Fruit fly (Drosophila melanogaster) whole organism, embryonic: Measurements from ENCODE around the gene ZnT77C.

Source experiments
- CG11093 ChIP-seq: fragments of 200-800 bp; sonication (Bioruptor generic); IDR thresholded peaks from 3 replicates; pipeline ENCODE4 v1.3.6; 2022; ENCODE audit warnings: missing biosample characterization, missing genetic modification characterization
- CG11504 ChIP-seq: fragments of 200-800 bp; sonication (Bioruptor generic); optimal IDR thresholded peaks from 3 replicates; lab custom pipeline; 2019; ENCODE audit warnings: missing biosample characterization, mild to moderate bottlenecking, missing genetic modification characterization, moderate library complexity
- CG12104 ChIP-seq: fragments of 200-800 bp; sonication (Bioruptor generic); optimal IDR thresholded peaks from 3 replicates; lab custom pipeline; 2016; ENCODE audit warnings: missing biosample characterization, missing genetic modification characterization
- CG13624 ChIP-seq: fragments of 200-800 bp; sonication (Bioruptor generic); optimal IDR thresholded peaks from 2 replicates; lab custom pipeline; 2016; ENCODE audit warnings: missing biosample characterization, missing genetic modification characterization
- CG18262 ChIP-seq: fragments of 200-800 bp; optimal IDR thresholded peaks from 3 replicates; lab custom pipeline; 2019; ENCODE audit warnings: missing biosample characterization, mild to moderate bottlenecking, missing genetic modification characterization, moderate library complexity
- CG1832 ChIP-seq: fragments of 200-800 bp; sonication (Bioruptor generic); optimal IDR thresholded peaks from 2 replicates; lab custom pipeline; 2017; ENCODE audit warnings: missing biosample characterization, mild to moderate bottlenecking, missing genetic modification characterization, inconsistent platforms
- CG31224 ChIP-seq: fragments of 200-800 bp; sonication (Bioruptor generic); IDR thresholded peaks from 2 replicates; pipeline ENCODE4 v1.3.6; 2022; ENCODE audit warnings: missing biosample characterization, missing genetic modification characterization
- CG32532 ChIP-seq: fragments of 200-800 bp; sonication (Bioruptor generic); IDR thresholded peaks from 2 replicates; pipeline ENCODE4 v1.3.6; 2022; ENCODE audit warnings: missing biosample characterization, missing genetic modification characterization
- CG33557 ChIP-seq: fragments of 200-800 bp; sonication (Bioruptor generic); optimal IDR thresholded peaks from 2 replicates; lab custom pipeline; 2019; ENCODE audit warnings: missing biosample characterization, mild to moderate bottlenecking, missing genetic modification characterization, moderate library complexity
- CG34376 ChIP-seq: fragments of 200-800 bp; sonication (Bioruptor generic); optimal IDR thresholded peaks from 2 replicates; lab custom pipeline; 2018; ENCODE audit warnings: missing biosample characterization, mild to moderate bottlenecking, missing genetic modification characterization
- CG4730 ChIP-seq: fragments of 200-800 bp; sonication (Bioruptor generic); IDR thresholded peaks from 2 replicates; pipeline ENCODE4 v1.3.6; 2022; ENCODE audit warnings: missing biosample characterization, missing genetic modification characterization
- CG7372 ChIP-seq: fragments of 200-800 bp; sonication (Bioruptor generic); IDR thresholded peaks from 2 replicates; pipeline ENCODE4 v1.3.6; 2022; ENCODE audit warnings: missing biosample characterization, missing genetic modification characterization
- CG7745 ChIP-seq: fragments of 200-800 bp; sonication (Bioruptor generic); optimal IDR thresholded peaks from 2 replicates; lab custom pipeline; 2018; ENCODE audit warnings: missing biosample characterization, mild to moderate bottlenecking, missing genetic modification characterization, moderate library complexity
- CG7987 ChIP-seq: fragments of 200-800 bp; sonication (Bioruptor generic); optimal IDR thresholded peaks from 2 replicates; lab custom pipeline; 2018; ENCODE audit warnings: missing biosample characterization, mild to moderate bottlenecking, missing genetic modification characterization, moderate library complexity
- CG8290 ChIP-seq, 3 experiments: fragments of 200-800 bp; sonication (Bioruptor generic); optimal IDR thresholded peaks; 2 replicates each; lab custom pipeline; 2016 to 2019; ENCODE audit warnings: missing biosample characterization in 3 of 3, missing genetic modification characterization in 3 of 3, mild to moderate bottlenecking in 2 of 3, moderate library complexity in 1 of 3
- CG8765 ChIP-seq: fragments of 200-800 bp; sonication (Bioruptor generic); IDR thresholded peaks from 2 replicates; pipeline ENCODE4 v1.3.6; 2022; ENCODE audit warnings: missing biosample characterization, missing genetic modification characterization
- CG9727 ChIP-seq: fragments of 200-800 bp; sonication (Bioruptor generic); optimal IDR thresholded peaks from 3 replicates; lab custom pipeline; 2017; ENCODE audit warnings: missing biosample characterization, mild to moderate bottlenecking, missing genetic modification characterization
- Dad ChIP-seq: fragments of 200-800 bp; sonication (Bioruptor generic); optimal IDR thresholded peaks from 3 replicates; lab custom pipeline; 2016; ENCODE audit warnings: missing biosample characterization, missing genetic modification characterization
- Dip2 ChIP-seq: fragments of 200-800 bp; sonication (Bioruptor generic); IDR thresholded peaks from 2 replicates; pipeline ENCODE4 v1.3.6; 2022; ENCODE audit warnings: missing biosample characterization, missing genetic modification characterization
- Gug ChIP-seq: fragments of 200-800 bp; sonication (Bioruptor generic); IDR thresholded peaks from 4 replicates; pipeline ENCODE4 v1.3.6; 2022; ENCODE audit warnings: missing biosample characterization, missing genetic modification characterization
- Hr39 ChIP-seq: fragments of >200 bp; optimal IDR thresholded peaks from 2 replicates; lab custom pipeline; 2017
- Jarid2 ChIP-seq: fragments of 200-800 bp; sonication (Bioruptor generic); optimal IDR thresholded peaks from 3 replicates; lab custom pipeline; 2017; ENCODE audit warnings: mild to moderate bottlenecking, missing biosample characterization, missing genetic modification reagents, missing genetic modification characterization
- MBD-R2 ChIP-seq: fragments of 200-800 bp; sonication (Bioruptor generic); IDR thresholded peaks from 2 replicates; pipeline ENCODE4 v1.3.6; 2022; ENCODE audit warnings: missing biosample characterization, missing genetic modification characterization
- Oaz ChIP-seq: fragments of 200-800 bp; sonication (Bioruptor generic); IDR thresholded peaks from 2 replicates; pipeline ENCODE4 v1.3.6; 2022; ENCODE audit warnings: missing biosample characterization, missing genetic modification characterization
- Rx ChIP-seq: fragments of 200-800 bp; sonication (Bioruptor generic); IDR thresholded peaks from 2 replicates; pipeline ENCODE4 v1.3.6; 2022; ENCODE audit warnings: missing biosample characterization, missing genetic modification characterization
- ab ChIP-seq: fragments of 200-800 bp; sonication (Bioruptor generic); optimal IDR thresholded peaks from 2 replicates; lab custom pipeline; 2016; ENCODE audit warnings: missing biosample characterization, missing genetic modification characterization
- bab2 ChIP-seq: fragments of 200-800 bp; sonication (Bioruptor generic); optimal IDR thresholded peaks from 2 replicates; lab custom pipeline; 2016; ENCODE audit warnings: missing biosample characterization, missing genetic modification characterization
- fd3F ChIP-seq: fragments of 200-800 bp; sonication (Bioruptor generic); optimal IDR thresholded peaks from 2 replicates; lab custom pipeline; 2018; ENCODE audit warnings: missing biosample characterization, mild to moderate bottlenecking, missing genetic modification characterization, moderate library complexity
- gcm ChIP-seq: fragments of 200-800 bp; sonication (Bioruptor generic); optimal IDR thresholded peaks from 2 replicates; lab custom pipeline; 2019; ENCODE audit warnings: missing biosample characterization, mild to moderate bottlenecking, missing genetic modification characterization, moderate library complexity
- h ChIP-seq: fragments of >200 bp; optimal IDR thresholded peaks from 2 replicates; lab custom pipeline; 2017
- ken ChIP-seq: fragments of 200-800 bp; sonication (Bioruptor generic); IDR thresholded peaks from 3 replicates; pipeline ENCODE4 v1.3.6; 2022; ENCODE audit warnings: missing biosample characterization, missing genetic modification characterization
- lab ChIP-seq: fragments of 200-800 bp; sonication (Bioruptor generic); optimal IDR thresholded peaks from 3 replicates; lab custom pipeline; 2017; ENCODE audit warnings: missing biosample characterization, missing genetic modification characterization, mild to moderate bottlenecking, moderate library complexity, missing genetic modification reagents
- lov ChIP-seq, 2 experiments: fragments of 200-800 bp in 1 of 2; fragments of >200 bp in 1 of 2; sonication (Bioruptor generic) in 1 of 2; IDR thresholded peaks in 1 of 2; optimal IDR thresholded peaks in 1 of 2; 2 replicates in 1 of 2; 3 replicates in 1 of 2; pipeline versions ENCODE4 v1.3.6 to Lab custom; 2017 to 2022; ENCODE audit warnings: missing biosample characterization in 1 of 2, missing genetic modification characterization in 1 of 2
- mirr ChIP-seq: fragments of 200-800 bp; sonication (Bioruptor generic); optimal IDR thresholded peaks from 3 replicates; lab custom pipeline; 2018; ENCODE audit warnings: missing biosample characterization, mild to moderate bottlenecking, missing genetic modification characterization
- p53 ChIP-seq: fragments of 200-800 bp; sonication (Bioruptor generic); optimal IDR thresholded peaks from 2 replicates; lab custom pipeline; 2016; ENCODE audit warnings: missing biosample characterization, missing genetic modification characterization
- pan ChIP-seq, 4 experiments: fragments of >200 bp in 3 of 4; fragments of 200-800 bp in 1 of 4; sonication (Bioruptor generic) in 1 of 4; optimal IDR thresholded peaks in 3 of 4; IDR thresholded peaks in 1 of 4; 2 replicates each; pipeline versions ENCODE4 v1.3.6 to Lab custom; 2017 to 2022; ENCODE audit warnings: missing biosample characterization in 2 of 4, missing genetic modification characterization in 2 of 4, mixed read lengths in 1 of 4
- pfk ChIP-seq: fragments of 200-800 bp; sonication (Bioruptor generic); optimal IDR thresholded peaks from 2 replicates; lab custom pipeline; 2018; ENCODE audit warnings: missing biosample characterization, mild to moderate bottlenecking, missing genetic modification characterization, moderate library complexity
- pros ChIP-seq: fragments of 200-800 bp; sonication (Bioruptor generic); optimal IDR thresholded peaks from 3 replicates; lab custom pipeline; 2019; ENCODE audit warnings: missing biosample characterization, mild to moderate bottlenecking, missing genetic modification characterization, moderate library complexity
- ranshi ChIP-seq: fragments of 200-800 bp; sonication (Bioruptor generic); IDR thresholded peaks from 2 replicates; pipeline ENCODE4 v1.3.6; 2022; ENCODE audit warnings: missing biosample characterization, missing genetic modification characterization
- run ChIP-seq: fragments of 200-800 bp; sonication (Bioruptor generic); optimal IDR thresholded peaks from 3 replicates; lab custom pipeline; 2018; ENCODE audit warnings: missing biosample characterization, mild to moderate bottlenecking, missing genetic modification characterization
- sc ChIP-seq, 3 experiments: fragments of >200 bp in 2 of 3; fragments of 200-800 bp in 1 of 3; sonication (Bioruptor generic) in 1 of 3; optimal IDR thresholded peaks; 2 replicates in 2 of 3; 3 replicates in 1 of 3; lab custom pipeline; 2017; ENCODE audit warnings: mild to moderate bottlenecking in 1 of 3, missing biosample characterization in 1 of 3, missing genetic modification characterization in 1 of 3, missing genetic modification reagents in 1 of 3
- ssp ChIP-seq: fragments of 200-800 bp; sonication (Bioruptor generic); IDR thresholded peaks from 2 replicates; pipeline ENCODE4 v1.3.6; 2022; ENCODE audit warnings: missing biosample characterization, missing genetic modification characterization
- tll ChIP-seq, 2 experiments: fragments of 200-800 bp in 1 of 2; fragments of >200 bp in 1 of 2; sonication (Bioruptor generic) in 1 of 2; optimal IDR thresholded peaks; 2 replicates each; lab custom pipeline; 2017 to 2019; ENCODE audit warnings: missing biosample characterization in 2 of 2, missing genetic modification characterization in 2 of 2, mild to moderate bottlenecking in 1 of 2, moderate library complexity in 1 of 2
- tna ChIP-seq: fragments of 200-800 bp; sonication (Bioruptor generic); IDR thresholded peaks from 2 replicates; pipeline ENCODE4 v1.3.6; 2022; ENCODE audit warnings: missing biosample characterization, missing genetic modification characterization; ENCODE audit not compliant: partially characterized antibody
- tup ChIP-seq: fragments of 200-800 bp; sonication (Bioruptor generic); optimal IDR thresholded peaks from 2 replicates; lab custom pipeline; 2016; ENCODE audit warnings: missing biosample characterization, mild to moderate bottlenecking, missing genetic modification characterization, moderate library complexity
- vfl ChIP-seq: fragments of 200-800 bp; sonication (Bioruptor generic); optimal IDR thresholded peaks from 2 replicates; lab custom pipeline; 2016; ENCODE audit warnings: missing biosample characterization, missing genetic modification characterization
- vnd ChIP-seq: fragments of 200-800 bp; sonication (Bioruptor generic); IDR thresholded peaks from 3 replicates; pipeline ENCODE4 v1.3.6; 2022; ENCODE audit warnings: missing biosample characterization, missing genetic modification characterization; ENCODE audit not compliant: partially characterized antibody

The ZnT77C gene

DNA sequence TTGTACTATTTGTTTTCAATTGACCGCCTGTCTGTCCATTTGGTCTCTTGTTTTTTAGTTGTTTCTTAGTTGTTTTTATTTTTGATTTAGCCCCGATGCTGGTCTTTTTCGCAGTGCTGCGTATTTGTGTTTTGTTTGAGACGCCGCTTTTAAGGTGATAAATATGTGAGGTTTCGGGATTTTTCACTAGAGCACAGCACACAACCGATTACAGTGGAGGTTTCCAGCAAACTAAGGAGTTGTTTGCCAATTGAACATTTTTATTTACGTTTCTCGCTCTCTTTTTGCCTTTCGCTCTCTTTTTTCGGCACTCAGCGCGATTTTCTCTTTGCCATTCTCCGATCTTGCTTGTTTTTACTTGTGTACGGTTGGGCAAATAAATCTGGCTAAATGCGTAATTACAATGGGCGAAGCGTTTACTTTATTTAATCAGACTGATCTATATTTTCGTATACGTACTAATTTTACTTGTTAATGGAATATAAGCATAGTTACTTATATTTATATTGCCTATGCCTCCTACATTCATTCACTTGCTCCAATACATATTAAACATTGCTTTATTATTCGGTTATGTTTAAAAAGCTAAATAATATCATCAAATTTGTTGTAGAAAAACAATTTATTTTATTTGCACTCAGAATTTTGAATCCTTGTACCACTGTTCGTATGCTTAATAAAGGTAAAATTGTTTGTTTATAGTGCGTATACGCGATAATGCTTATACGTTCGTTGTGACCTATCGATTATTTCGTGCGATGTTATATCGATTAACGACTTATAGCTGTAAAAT lies 45.7 kb upstream of the ZnT77C start, which contains the start of gene Rcd2 (continued):
- TF ChIP-seq CG7987 (GFP tag; lab: Kevin White, UChicago) (peak; percentile 63), Oaz (GFP tag; lab: Robert Waterston, UW) (peak; percentile 68), CG1832 (GFP tag; lab: Kevin White, UChicago) (no peak), tup (GFP tag; lab: Kevin White, UChicago) (no peak), ssp (no peak), CG7745 (no peak), CG18262 (tag; lab: Kevin White, UChicago) (peak; percentile 84), CG13624 (GFP tag; lab: Kevin White, UChicago) (peak; percentile 95), CG11504 (tag; lab: Kevin White, UChicago) (peak; percentile 89), CG12104 (GFP tag; lab: Kevin White, UChicago) (peak; percentile 46), pan (optimal IDR thresholded peaks at IDR 0.05; lab: Kevin White, UChicago) (no peak), pan (GFP tag; optimal IDR thresholded peaks at IDR 0.05 in 1 of 2, IDR thresholded peaks at IDR 0.05 in 1 of 2) (peak in 1 of 2 experiments; percentile 87), Gug (GFP tag; lab: Robert Waterston, UW) (no peak), ken (GFP tag; lab: Robert Waterston, UW) (no peak; the same call in 2 of the 3 replicates), run (tag; lab: Kevin White, UChicago) (peak; percentile 89), vfl (GFP tag; lab: Kevin White, UChicago) (peak; percentile 30), lov (optimal IDR thresholded peaks at IDR 0.05; lab: Kevin White, UChicago) (no peak), lov (GFP tag; IDR thresholded peaks at IDR 0.05; lab: Robert Waterston, UW) (peak; percentile 47; the same call in 1 of the 3 replicates), tll (GFP tag; optimal IDR thresholded peaks at IDR 0.05; lab: Kevin White, UChicago) (no peak), pfk (GFP tag; lab: Kevin White, UChicago) (no peak), CG11093 (no peak; the same call in 2 of the 3 replicates), tna (peak; percentile 89), MBD-R2 (GFP tag; lab: Robert Waterston, UW) (peak; percentile 22; the same call in 1 of the 2 replicates), CG8765 (GFP tag; lab: Robert Waterston, UW) (peak; percentile 32; the same call in 1 of the 2 replicates), Hr39 (lab: Kevin White, UChicago) (no peak), gcm (GFP tag; lab: Kevin White, UChicago) (peak; percentile 83), ranshi (GFP tag; lab: Robert Waterston, UW) (peak; percentile 67), Jarid2 (peak; percentile 92), Dad (GFP tag; lab: Kevin White, UChicago) (no peak), CG31224 (GFP tag; lab: Robert Waterston, UW) (peak; percentile 71; the same call in 1 of the 2 replicates), p53 (GFP tag; lab: Kevin White, UChicago) (no peak), mirr (GFP tag; lab: Kevin White, UChicago) (peak; percentile 77), ab (GFP tag; lab: Kevin White, UChicago) (no peak), CG32532 (peak; percentile 93), CG9727 (GFP tag; lab: Kevin White, UChicago) (peak; percentile 80), CG8290 (GFP tag; optimal IDR thresholded peaks at IDR 0.05; lab: Kevin White, UChicago) (peak; percentile 2), CG8290 (tag; optimal IDR thresholded peaks at IDR 0.05; lab: Kevin White, UChicago) (peak; percentile 7 to 88), vnd (GFP tag; lab: Robert Waterston, UW) (peak; percentile 83), h (no peak), fd3F (peak; percentile 84), sc (optimal IDR thresholded peaks at IDR 0.05; lab: Kevin White, UChicago) (no peak), sc (GFP tag; optimal IDR thresholded peaks at IDR 0.05; lab: Kevin White, UChicago) (no peak), CG4730 (peak; percentile 50; the same call in 1 of the 2 replicates), lab (GFP tag; lab: Kevin White, UChicago) (peak; percentile 94), bab2 (GFP tag; lab: Kevin White, UChicago) (peak; percentile 68), CG7372 (GFP tag; lab: Robert Waterston, UW) (peak; percentile 92), CG34376 (GFP tag; lab: Kevin White, UChicago) (peak; percentile 90), CG33557 (no peak), pros (GFP tag; lab: Kevin White, UChicago) (peak; percentile 2), Rx (GFP tag; lab: Robert Waterston, UW) (peak; percentile 43; the same call in 1 of the 2 replicates), Dip2 (GFP tag; lab: Robert Waterston, UW) (no peak)
